Worm (Caenorhabditis elegans) whole organism, late embryonic: Measurements from ENCODE around the gene F14H3.15.

Experiments used
- C08G9.2 ChIP-seq: sonication (generic microtip); optimal IDR thresholded peaks from 2 replicates; lab custom pipeline; 2016; ENCODE audit warnings: mild to moderate bottlenecking, missing genetic modification characterization, moderate library complexity, missing compliant biosample characterization
- C38D4.7 ChIP-seq: fragments of 200-800 bp; sonication (Bioruptor generic); optimal IDR thresholded peaks from 2 replicates; lab custom pipeline; 2018; ENCODE audit warnings: mild to moderate bottlenecking, missing genetic modification characterization, moderate library complexity, missing compliant biosample characterization
- F13H6.1 ChIP-seq: sonication (generic microtip); optimal IDR thresholded peaks from 2 replicates; lab custom pipeline; 2016; ENCODE audit warnings: missing genetic modification characterization, missing compliant biosample characterization
- K02D7.2 ChIP-seq: sonication (generic microtip); optimal IDR thresholded peaks from 2 replicates; lab custom pipeline; 2017; ENCODE audit warnings: mild to moderate bottlenecking, missing genetic modification characterization, missing compliant biosample characterization
- K09A11.1 ChIP-seq: sonication (generic microtip); optimal IDR thresholded peaks from 2 replicates; lab custom pipeline; 2017; ENCODE audit warnings: antibody characterized with exemption, mild to moderate bottlenecking, missing genetic modification characterization, missing compliant biosample characterization; ENCODE audit not compliant: insufficient read depth
- Y22D7AL.16 ChIP-seq: sonication (generic microtip); optimal IDR thresholded peaks from 2 replicates; lab custom pipeline; 2016; ENCODE audit warnings: missing genetic modification characterization, missing compliant biosample characterization
- ceh-14 ChIP-seq: sonication (generic microtip); optimal IDR thresholded peaks from 2 replicates; lab custom pipeline; 2016; ENCODE audit warnings: missing genotype, missing genetic modification characterization, missing compliant biosample characterization
- ceh-2 ChIP-seq: sonication (generic microtip); optimal IDR thresholded peaks from 2 replicates; lab custom pipeline; 2016; ENCODE audit warnings: missing genotype, missing genetic modification characterization, missing compliant biosample characterization
- ceh-22 ChIP-seq: sonication (generic microtip); optimal IDR thresholded peaks from 2 replicates; lab custom pipeline; 2017; ENCODE audit warnings: missing biosample characterization, missing genetic modification characterization
- ceh-30 ChIP-seq: fragments of 150-350 bp; optimal IDR thresholded peaks from 2 replicates; lab custom pipeline; 2014; ENCODE audit warnings: missing biosample characterization, missing genetic modification characterization
- ceh-31 ChIP-seq: sonication (generic microtip); optimal IDR thresholded peaks from 2 replicates; lab custom pipeline; 2016; ENCODE audit warnings: missing genetic modification characterization, missing compliant biosample characterization
- ceh-34 ChIP-seq: sonication (generic microtip); optimal IDR thresholded peaks from 2 replicates; lab custom pipeline; 2016; ENCODE audit warnings: mild to moderate bottlenecking, missing genetic modification characterization, missing compliant biosample characterization
- ceh-48 ChIP-seq: sonication (generic microtip); optimal IDR thresholded peaks from 2 replicates; lab custom pipeline; 2016; ENCODE audit warnings: missing genetic modification characterization, inconsistent platforms, missing compliant biosample characterization
- ceh-6 ChIP-seq: fragments of 200-800 bp; sonication (Bioruptor generic); optimal IDR thresholded peaks from 2 replicates; lab custom pipeline; 2018; ENCODE audit warnings: mild to moderate bottlenecking, missing genetic modification characterization, missing compliant biosample characterization
- ceh-9 ChIP-seq: sonication (generic microtip); optimal IDR thresholded peaks from 2 replicates; lab custom pipeline; 2016; ENCODE audit warnings: mild to moderate bottlenecking, missing genetic modification characterization, inconsistent platforms, missing compliant biosample characterization
- che-1 ChIP-seq: sonication (generic microtip); optimal IDR thresholded peaks from 2 replicates; lab custom pipeline; 2016; ENCODE audit warnings: mild to moderate bottlenecking, missing genetic modification characterization, missing compliant biosample characterization
- dmd-4 ChIP-seq: sonication (generic microtip); optimal IDR thresholded peaks from 2 replicates; lab custom pipeline; 2016; ENCODE audit warnings: borderline replicate concordance, missing genetic modification characterization, missing compliant biosample characterization
- elt-2 ChIP-seq: sonication (generic microtip); optimal IDR thresholded peaks from 2 replicates; lab custom pipeline; 2016; ENCODE audit warnings: missing genetic modification reagents, missing genetic modification characterization, missing compliant biosample characterization
- ets-4 ChIP-seq: sonication (generic microtip); optimal IDR thresholded peaks from 2 replicates; lab custom pipeline; 2016; ENCODE audit warnings: missing genetic modification characterization, missing compliant biosample characterization
- fax-1 ChIP-seq: sonication (generic microtip); optimal IDR thresholded peaks from 2 replicates; lab custom pipeline; 2016; ENCODE audit warnings: missing genotype, missing genetic modification characterization, missing compliant biosample characterization
- gmeb-2 ChIP-seq: sonication (generic microtip); optimal IDR thresholded peaks from 2 replicates; lab custom pipeline; 2016; ENCODE audit warnings: missing genetic modification characterization, inconsistent platforms, missing compliant biosample characterization
- hlh-13 ChIP-seq: fragments of 200-800 bp; sonication (Bioruptor generic); optimal IDR thresholded peaks from 2 replicates; lab custom pipeline; 2018; ENCODE audit warnings: mild to moderate bottlenecking, missing genetic modification characterization, missing compliant biosample characterization
- hlh-30 ChIP-seq: sonication (generic microtip); optimal IDR thresholded peaks from 2 replicates; lab custom pipeline; 2017; ENCODE audit warnings: antibody characterized with exemption, missing genetic modification characterization, missing compliant biosample characterization; ENCODE audit not compliant: insufficient read depth
- hlh-8 ChIP-seq: sonication (generic microtip); optimal IDR thresholded peaks from 2 replicates; lab custom pipeline; 2016; ENCODE audit warnings: missing genotype, missing genetic modification characterization, missing compliant biosample characterization
- lim-6 ChIP-seq: sonication (generic microtip); optimal IDR thresholded peaks from 2 replicates; lab custom pipeline; 2016; ENCODE audit warnings: missing genetic modification characterization, missing compliant biosample characterization
- madf-2 ChIP-seq: sonication (generic microtip); optimal IDR thresholded peaks from 2 replicates; lab custom pipeline; 2017; ENCODE audit warnings: missing genetic modification characterization, missing compliant biosample characterization
- mec-3 ChIP-seq: sonication (generic microtip); optimal IDR thresholded peaks from 2 replicates; lab custom pipeline; 2016; ENCODE audit warnings: borderline replicate concordance, missing genetic modification characterization, missing compliant biosample characterization
- pag-3 ChIP-seq: sonication (generic microtip); optimal IDR thresholded peaks from 2 replicates; lab custom pipeline; 2016; ENCODE audit warnings: missing compliant biosample characterization, missing genetic modification characterization, borderline replicate concordance
- pat-9 ChIP-seq: fragments of 200-800 bp; sonication (Bioruptor generic); optimal IDR thresholded peaks from 2 replicates; lab custom pipeline; 2018; ENCODE audit warnings: mild to moderate bottlenecking, missing genetic modification characterization, moderate library complexity, missing compliant biosample characterization
- pax-1 ChIP-seq: fragments of 150-350 bp; optimal IDR thresholded peaks from 2 replicates; lab custom pipeline; 2014; ENCODE audit warnings: missing biosample characterization, missing genetic modification characterization
- pha-2 ChIP-seq: sonication (generic microtip); optimal IDR thresholded peaks from 2 replicates; lab custom pipeline; 2017; ENCODE audit warnings: mild to moderate bottlenecking, missing genetic modification characterization, missing compliant biosample characterization
- pha-4 ChIP-seq: fragments of 150-350 bp; optimal IDR thresholded peaks from 2 replicates; lab custom pipeline; 2018; ENCODE audit warnings: missing biosample characterization, missing genetic modification reagents, missing genetic modification characterization
- pros-1 ChIP-seq: fragments of 150-350 bp; optimal IDR thresholded peaks from 2 replicates; lab custom pipeline; 2014; ENCODE audit warnings: missing biosample characterization, missing genetic modification reagents, missing genetic modification characterization
- ref-2 ChIP-seq: sonication (generic microtip); optimal IDR thresholded peaks from 2 replicates; lab custom pipeline; 2016; ENCODE audit warnings: missing genetic modification characterization, missing compliant biosample characterization
- rnt-1 ChIP-seq: sonication (generic microtip); optimal IDR thresholded peaks from 2 replicates; lab custom pipeline; 2016; ENCODE audit warnings: missing genetic modification characterization, missing compliant biosample characterization
- sdc-2 ChIP-seq: sonication (generic microtip); optimal IDR thresholded peaks from 2 replicates; lab custom pipeline; 2016; ENCODE audit warnings: missing genotype, missing genetic modification characterization, missing compliant biosample characterization
- sox-2 ChIP-seq: fragments of 200-800 bp; sonication (Bioruptor generic); IDR thresholded peaks from 2 replicates; pipeline ENCODE4 v1.3.6; 2022; ENCODE audit warnings: missing genetic modification reagents, missing genetic modification characterization, missing compliant biosample characterization
- sox-4 ChIP-seq: sonication (generic microtip); optimal IDR thresholded peaks from 2 replicates; lab custom pipeline; 2017; ENCODE audit warnings: mild to moderate bottlenecking, missing genetic modification characterization, inconsistent platforms, missing compliant biosample characterization
- syd-9 ChIP-seq: sonication (generic microtip); optimal IDR thresholded peaks from 2 replicates; lab custom pipeline; 2016; ENCODE audit warnings: mild to moderate bottlenecking, missing genetic modification characterization, moderate library complexity, missing compliant biosample characterization
- tbx-7 ChIP-seq: sonication (generic microtip); optimal IDR thresholded peaks from 2 replicates; lab custom pipeline; 2016; ENCODE audit warnings: missing genotype, missing genetic modification characterization, missing compliant biosample characterization
- unc-42 ChIP-seq: sonication (generic microtip); optimal IDR thresholded peaks from 2 replicates; lab custom pipeline; 2016; ENCODE audit warnings: missing genotype, missing genetic modification characterization, missing compliant biosample characterization
- zip-5 ChIP-seq: sonication (generic microtip); optimal IDR thresholded peaks from 2 replicates; lab custom pipeline; 2016; ENCODE audit warnings: missing genetic modification characterization, missing compliant biosample characterization
- ztf-16 ChIP-seq: sonication (generic microtip); optimal IDR thresholded peaks from 2 replicates; lab custom pipeline; 2017; ENCODE audit warnings: missing genetic modification characterization, missing compliant biosample characterization

Gene F14H3.15

DNA sequence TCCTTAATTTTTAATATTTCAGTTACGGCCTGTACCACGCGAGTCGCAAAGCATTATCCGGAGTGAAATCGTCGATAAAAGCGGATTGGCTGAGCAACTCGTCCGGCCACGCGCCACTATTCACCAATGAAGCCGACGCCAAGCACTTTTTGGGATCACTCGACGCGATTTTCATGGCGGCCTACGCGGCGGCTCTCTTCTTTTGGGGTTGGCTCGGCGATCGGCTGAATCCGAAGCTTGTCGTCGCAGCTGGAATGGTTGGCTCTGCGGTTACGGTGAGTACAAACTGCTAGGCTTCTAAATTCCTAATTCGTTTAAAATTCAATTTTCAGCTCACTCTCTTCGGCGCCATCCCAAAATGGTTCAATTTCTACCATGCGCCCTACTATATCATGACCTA is 35.1 kb downstream of the F14H3.15 start:
- TF ChIP-seq syd-9 (no peak), sox-2 (no peak), ceh-22 (no peak), pax-1 (tag; lab: Kevin White, UChicago) (no peak), hlh-13 (GFP tag; lab: Kevin White, UChicago) (no peak), Y22D7AL.16 (tag; lab: Kevin White, UChicago) (no peak), elt-2 (tag; lab: Kevin White, UChicago) (no peak), ceh-30 (tag; lab: Kevin White, UChicago) (no peak), ceh-9 (no peak), pros-1 (tag; lab: Kevin White, UChicago) (no peak), madf-2 (tag; lab: Kevin White, UChicago) (no peak), pag-3 (tag; lab: Kevin White, UChicago) (no peak), ceh-34 (tag; lab: Kevin White, UChicago) (no peak), F13H6.1 (tag; lab: Kevin White, UChicago) (no peak), zip-5 (tag; lab: Kevin White, UChicago) (no peak), C38D4.7 (GFP tag; lab: Kevin White, UChicago) (no peak), C08G9.2 (tag; lab: Kevin White, UChicago) (no peak), sox-4 (no peak)
- TF ChIP-seq, all 69 proteins: peak for 0

DNA sequence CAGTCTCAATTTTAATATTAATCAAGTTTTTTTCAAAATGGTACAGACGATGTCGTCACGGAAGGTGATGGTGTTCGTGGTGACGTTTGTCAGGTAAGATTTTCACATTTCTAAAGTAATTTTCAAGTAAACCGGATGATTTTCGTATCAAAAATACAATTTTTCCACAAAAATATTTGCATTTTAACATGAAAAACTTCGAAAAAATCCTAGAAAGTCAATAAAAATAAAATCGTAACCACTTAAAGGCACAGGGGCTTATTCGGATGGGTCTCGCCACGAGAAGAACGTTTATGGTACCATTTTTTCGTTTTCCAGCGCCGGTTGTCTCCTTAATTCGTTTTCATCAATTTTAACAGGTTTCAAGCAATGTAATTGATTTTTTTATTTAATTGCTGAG is 35.7 kb downstream of the F14H3.15 start, which contains the start of gene T10C6.6:
TSS of gene T10C6.6 (plus strand) at position 27 of the 400 bp plus-strand sequence.
- peak; percentile 44 for TF ChIP-seq elt-2 (tag; lab: Kevin White, UChicago)
- no peak for TF ChIP-seq K02D7.2 (tag; lab: Kevin White, UChicago)

DNA sequence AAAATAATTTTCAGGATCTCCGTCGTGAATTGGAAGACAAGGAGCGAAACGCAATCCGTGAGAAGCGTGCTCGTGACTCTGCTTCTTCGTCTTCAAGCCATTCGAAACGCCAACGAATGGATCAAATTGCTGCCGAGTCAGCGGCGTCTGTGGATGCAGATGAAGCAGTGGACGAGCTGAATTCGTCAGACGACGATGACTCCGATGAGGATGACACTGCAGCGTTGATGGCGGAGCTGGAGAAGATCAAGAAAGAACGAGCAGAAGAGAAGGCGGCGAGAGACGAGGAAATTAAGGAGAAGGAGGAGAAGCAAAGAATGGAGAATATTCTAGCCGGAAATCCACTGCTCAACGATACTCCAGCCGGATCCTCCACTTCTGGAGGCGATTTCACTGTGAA is 36.5 kb downstream of the F14H3.15 start:
- TF ChIP-seq C08G9.2 (tag; lab: Kevin White, UChicago), result no peak

DNA sequence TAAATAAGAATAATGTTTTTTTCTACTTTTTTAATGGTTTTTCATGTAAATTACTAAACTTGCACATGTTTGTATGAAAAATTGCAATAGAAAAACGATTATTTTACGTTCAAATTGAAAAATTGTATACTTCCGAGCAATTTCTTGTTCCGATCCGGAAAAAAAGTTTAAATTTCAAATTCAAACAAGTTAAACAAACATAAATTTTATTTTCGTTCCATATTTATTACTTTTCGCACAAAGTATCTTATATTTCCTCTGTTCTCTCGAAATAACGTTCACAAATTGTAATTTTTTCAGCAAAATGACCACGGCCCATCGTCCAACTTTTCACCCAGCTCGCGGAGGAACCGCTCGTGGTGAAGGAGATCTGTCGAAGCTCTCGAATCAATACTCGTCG is 37.0 kb downstream of the F14H3.15 start, which contains the start of gene cwc-15:
TSS of gene cwc-15 (plus strand) at position 301 of the 400 bp plus-strand sequence.
- TF ChIP-seq K09A11.1 (tag; lab: Kevin White, UChicago) (no peak), pat-9 (tag; lab: Kevin White, UChicago) (no peak), hlh-13 (GFP tag; lab: Kevin White, UChicago) (no peak), dmd-4 (no peak), ceh-31 (no peak), madf-2 (tag; lab: Kevin White, UChicago) (no peak), ceh-48 (tag; lab: Kevin White, UChicago) (no peak), mec-3 (tag; lab: Kevin White, UChicago) (no peak)

DNA sequence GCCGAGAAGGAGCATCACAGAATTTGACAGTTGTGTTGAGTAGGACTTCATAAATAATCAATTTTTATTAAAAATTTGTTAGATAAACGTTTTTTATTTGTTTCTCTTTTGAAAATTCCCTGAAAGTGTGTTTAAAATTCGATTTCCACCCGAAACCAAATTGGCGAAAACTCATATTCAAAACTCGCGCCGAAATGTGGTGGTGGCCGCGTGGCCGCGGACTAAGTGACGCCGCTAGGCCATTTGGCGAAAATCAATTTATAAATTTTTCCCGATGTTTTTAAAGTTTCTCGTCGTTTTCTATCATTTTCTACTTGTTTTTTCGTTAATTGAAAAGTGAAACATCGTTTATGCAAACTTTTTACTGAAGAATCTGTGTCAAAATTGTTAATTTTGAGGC is 37.4 kb downstream of the F14H3.15 start:
- no peak for TF ChIP-seq hlh-30 (tag; lab: Kevin White, UChicago)
- peak; percentile 57 for TF ChIP-seq ceh-34 (tag; lab: Kevin White, UChicago)
- TF ChIP-seq unc-42, result peak; percentile 58
- TF ChIP-seq rnt-1, result peak; percentile 28
- peak; percentile 68 for TF ChIP-seq zip-5 (tag; lab: Kevin White, UChicago)
- peak; percentile 72 for TF ChIP-seq ceh-14
- TF ChIP-seq ceh-6 (GFP tag; lab: Kevin White, UChicago), result no peak
- peak; percentile 53 for TF ChIP-seq ref-2
- peak; percentile 85 for TF ChIP-seq tbx-7
- TF ChIP-seq fax-1 (tag; lab: Kevin White, UChicago), result peak; percentile 43
- peak; percentile 29 for TF ChIP-seq ceh-48 (tag; lab: Kevin White, UChicago)
- TF ChIP-seq lim-6, result peak; percentile 57
- TF ChIP-seq hlh-8, result peak; percentile 74
- peak; percentile 23 for TF ChIP-seq gmeb-2 (tag; lab: Kevin White, UChicago)
- peak; percentile 38 for TF ChIP-seq elt-2 (tag; lab: Kevin White, UChicago)
- TF ChIP-seq ztf-16 (tag; lab: Kevin White, UChicago), result peak; percentile 6
- no peak for TF ChIP-seq pha-4
- TF ChIP-seq che-1, result no peak
- peak; percentile 90 for TF ChIP-seq ceh-2
- no peak for TF ChIP-seq dmd-4
- peak; percentile 47 for TF ChIP-seq sdc-2 (tag; lab: Kevin White, UChicago)
- TF ChIP-seq F13H6.1 (tag; lab: Kevin White, UChicago), result peak; percentile 35
- TF ChIP-seq ceh-31, result peak; percentile 93
- no peak for TF ChIP-seq pha-2 (tag; lab: Kevin White, UChicago)
- peak; percentile 72 for TF ChIP-seq ets-4 (tag; lab: Kevin White, UChicago)
- peak; percentile 94 for TF ChIP-seq C08G9.2 (tag; lab: Kevin White, UChicago)
